Worm (Caenorhabditis elegans) whole organism, L3 larva: Measurements from ENCODE around the gene F57G8.7.

Source experiments
- nfya-1 ChIP-seq: sonication (generic microtip); optimal IDR thresholded peaks from 2 replicates; lab custom pipeline; 2017; ENCODE audit warnings: missing genetic modification characterization, mild to moderate bottlenecking, missing compliant biosample characterization, antibody characterized with exemption, moderate library complexity; ENCODE audit not compliant: insufficient read depth
- nhr-11 ChIP-seq: fragments of 150-350 bp; optimal IDR thresholded peaks from 2 replicates; lab custom pipeline; 2014; ENCODE audit warnings: missing biosample characterization, missing genetic modification characterization
- snpc-4 ChIP-seq: fragments of 150-350 bp; optimal IDR thresholded peaks from 2 replicates; lab custom pipeline; 2014; ENCODE audit warnings: missing biosample characterization, missing genetic modification characterization
- zag-1 ChIP-seq: fragments of 150-350 bp; optimal IDR thresholded peaks from 2 replicates; lab custom pipeline; 2014; ENCODE audit warnings: missing biosample characterization, missing genetic modification characterization

DNA sequence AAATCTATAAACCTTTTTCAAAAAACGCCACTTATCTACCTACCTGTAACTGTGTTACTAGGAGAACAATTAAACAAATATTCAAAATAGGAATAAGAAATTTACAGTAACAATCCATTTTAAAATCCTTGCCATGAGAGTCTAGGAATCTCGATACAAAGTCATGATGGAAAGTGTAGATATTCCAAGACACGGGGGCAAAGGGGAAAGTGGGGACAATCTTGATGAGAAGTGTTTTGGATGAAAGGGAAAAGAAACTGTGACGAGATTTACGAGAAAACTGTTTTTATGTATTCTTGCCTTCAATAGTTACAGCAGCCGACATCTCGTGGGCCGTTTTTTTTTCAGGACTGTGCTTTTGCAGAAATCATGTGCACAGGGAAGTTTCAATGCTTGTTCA lies 46.8 kb upstream of the F57G8.7 start, which contains the start of gene F28G4.2:
- TF ChIP-seq nfya-1 (tag; lab: Kevin White, UChicago) = no peak
- no peak for TF ChIP-seq nhr-11 (tag; lab: Kevin White, UChicago)
- TF ChIP-seq snpc-4 (tag; lab: Kevin White, UChicago) = no peak
- no peak for TF ChIP-seq zag-1
